Worm (Caenorhabditis elegans): ENCODE measurements around the gene clec-1.

- TF ChIP-seq ceh-100 (GFP tag; IDR thresholded peaks at IDR 0.05), result peak; percentile 58
- TF ChIP-seq T07F8.4 (tag; optimal IDR thresholded peaks at IDR 0.05), result peak; percentile 36
- peak; percentile 80; the same call in 1 of the 2 replicates for TF ChIP-seq hmg-20 (GFP tag; IDR thresholded peaks at IDR 0.05)
- peak; percentile 56 for TF ChIP-seq ztf-18 (tag; optimal IDR thresholded peaks at IDR 0.05)
- peak; percentile 56 for TF ChIP-seq ceh-79 (tag; optimal IDR thresholded peaks at IDR 0.05)
- no peak for TF ChIP-seq unc-62 (GFP tag; optimal IDR thresholded peaks at IDR 0.05)
- no peak for TF ChIP-seq nhr-27 (tag; optimal IDR thresholded peaks at IDR 0.05)
- peak; percentile 77 for TF ChIP-seq pbrm-1 (GFP tag; IDR thresholded peaks at IDR 0.05)
- peak; percentile 24; the same call in 1 of the 2 replicates for TF ChIP-seq Y53F4B.3 (GFP tag; IDR thresholded peaks at IDR 0.05)
- peak; percentile 81 for TF ChIP-seq rcor-1 (GFP tag; IDR thresholded peaks at IDR 0.05)
- TF ChIP-seq ztf-28 (GFP tag; IDR thresholded peaks at IDR 0.05), result 0 out of 2 replicates have a peak, but pooled peaks have one; percentile 20
- TF ChIP-seq ztf-25 (GFP tag; IDR thresholded peaks at IDR 0.05), result peak; percentile 82; the same call in 1 of the 2 replicates
Observed at ce11 chrV:5667337-5667736, 32.6 kb upstream of the clec-1 start.

All from whole organism, young adult.